Fruit fly (Drosophila melanogaster): ENCODE data around the gene CG34107.

CG34107 gene

DNA sequence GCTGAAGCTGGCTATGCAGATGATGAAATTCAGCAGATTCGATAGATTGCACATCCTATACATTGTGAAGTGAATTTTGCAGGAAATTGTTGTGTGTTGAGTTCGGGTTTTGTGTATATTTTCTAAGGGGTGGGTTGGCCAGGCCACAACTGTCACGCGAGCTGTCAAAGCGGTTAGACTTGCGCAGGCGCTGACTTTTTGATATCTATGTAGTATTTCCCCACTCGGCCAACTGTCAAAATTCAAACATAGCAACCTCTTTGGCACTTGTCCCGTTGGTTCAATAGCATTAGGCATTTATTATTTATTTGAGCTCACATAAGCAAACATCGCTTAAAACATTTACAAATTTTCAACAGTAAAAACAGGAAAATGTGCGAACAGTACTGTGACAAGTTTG, at the start of gene CG34107, which contains the start of gene CG12817:
TSS of gene CG34107 (plus strand) at position 316 of the 400 bp plus-strand sequence.
TSS of gene CG12817 (minus strand) at position 132 of the 400 bp plus-strand sequence.
- TF ChIP-seq EcR (GFP tag; optimal IDR thresholded peaks at IDR 0.05) (no peak), pan (optimal IDR thresholded peaks at IDR 0.05) (no peak), CG8478 (optimal IDR thresholded peaks at IDR 0.05) (no peak), Dll (optimal IDR thresholded peaks at IDR 0.05) (no peak), psq (optimal IDR thresholded peaks at IDR 0.05) (no peak), usp (GFP tag; optimal IDR thresholded peaks at IDR 0.05) (no peak)

DNA sequence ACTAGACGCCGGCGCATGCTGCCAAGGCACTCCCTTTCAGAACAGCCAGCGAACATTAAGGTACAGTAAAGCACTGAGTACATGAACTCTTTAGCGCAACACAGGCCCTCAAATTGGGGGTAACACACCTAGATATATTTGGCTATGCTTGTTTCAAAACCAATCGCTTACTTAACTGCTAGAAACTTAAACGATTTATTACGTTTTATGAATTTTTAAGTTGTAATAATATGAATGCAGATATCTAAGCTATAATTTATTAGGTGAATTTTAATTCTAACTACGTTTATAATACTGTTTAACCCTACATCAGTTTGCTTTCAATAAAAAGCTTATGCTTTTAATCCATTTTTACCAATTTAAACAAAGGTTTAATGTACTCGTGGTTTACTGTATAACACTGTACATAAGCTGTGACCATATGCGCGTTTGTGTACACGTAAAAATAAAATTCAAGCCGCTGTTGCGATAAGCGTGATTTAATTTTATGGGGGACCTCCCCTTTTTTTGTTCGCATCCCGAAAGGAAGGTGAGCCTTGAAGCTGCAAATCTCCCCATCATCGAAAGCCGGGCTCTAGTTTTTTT, 47.7 kb upstream of the CG34107 start:
- no peak for TF ChIP-seq CG8478 (optimal IDR thresholded peaks at IDR 0.05)

- no peak for TF ChIP-seq usp (GFP tag; optimal IDR thresholded peaks at IDR 0.05)
- TF ChIP-seq CG8478 (optimal IDR thresholded peaks at IDR 0.05) = no peak
- no peak for TF ChIP-seq EcR (GFP tag; optimal IDR thresholded peaks at IDR 0.05)
- TF ChIP-seq psq (optimal IDR thresholded peaks at IDR 0.05) = no peak
- no peak for TF ChIP-seq Dll (optimal IDR thresholded peaks at IDR 0.05)
Measured at dm6 chr3R:10185986-10186385, 38.7 kb upstream of the CG34107 start.

- TF ChIP-seq pan (optimal IDR thresholded peaks at IDR 0.05) (no peak), CG8478 (optimal IDR thresholded peaks at IDR 0.05) (no peak), usp (GFP tag; optimal IDR thresholded peaks at IDR 0.05) (no peak), Dll (optimal IDR thresholded peaks at IDR 0.05) (no peak), psq (optimal IDR thresholded peaks at IDR 0.05) (no peak), EcR (GFP tag; optimal IDR thresholded peaks at IDR 0.05) (no peak)
Measured at dm6 chr3R:10189520-10189919, 35.2 kb upstream of the CG34107 start, which contains the start of gene CG12814. CG12814 (minus strand) TSS chr3R:10189603.

DNA sequence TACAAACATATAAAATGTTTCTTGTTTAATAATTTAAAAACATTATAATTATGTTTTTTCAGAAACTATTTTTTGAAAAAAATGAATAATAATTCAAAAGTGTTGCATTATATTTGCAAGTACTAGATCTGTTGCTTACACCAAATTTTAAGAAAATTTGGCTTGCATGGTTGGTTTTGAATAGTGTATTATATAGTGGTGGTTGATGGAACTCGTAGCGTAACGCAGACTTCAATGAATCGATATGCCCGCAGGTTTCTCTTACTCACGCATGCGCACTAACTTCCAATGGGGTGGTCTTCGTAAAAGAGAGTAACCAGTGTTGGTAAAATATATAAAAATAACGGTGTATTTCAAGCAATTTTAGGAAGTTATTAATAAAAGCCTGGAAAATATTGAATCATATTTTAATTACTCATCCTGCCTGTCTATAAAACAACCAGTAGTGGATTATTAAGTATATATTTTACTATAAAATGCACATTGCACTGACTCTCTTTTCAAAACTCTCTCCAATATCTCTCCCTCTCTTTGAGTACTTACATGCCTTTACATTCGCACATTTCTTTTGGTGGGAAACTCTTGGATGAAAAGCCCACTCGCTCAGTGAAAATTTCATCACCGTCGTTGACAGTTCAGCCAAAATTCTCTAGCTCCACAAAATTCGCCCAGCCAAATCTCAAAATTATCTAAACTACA, 34.5 kb upstream of the CG34107 start, which contains the start of gene Syn:
TSS of gene Syn (plus strand) at position 606 of the 699 bp plus-strand sequence.
- no peak for TF ChIP-seq EcR (GFP tag; optimal IDR thresholded peaks at IDR 0.05)
- no peak for TF ChIP-seq usp (GFP tag; optimal IDR thresholded peaks at IDR 0.05)
- no peak for TF ChIP-seq Dll (optimal IDR thresholded peaks at IDR 0.05)
- no peak for TF ChIP-seq psq (optimal IDR thresholded peaks at IDR 0.05)
- TF ChIP-seq CG8478 (optimal IDR thresholded peaks at IDR 0.05) = no peak
- no peak for TF ChIP-seq pan (optimal IDR thresholded peaks at IDR 0.05)

dm6 chr3R:10203554-10203953, 21.2 kb upstream of the CG34107 start:
- no peak for TF ChIP-seq psq (optimal IDR thresholded peaks at IDR 0.05)
- TF ChIP-seq EcR (GFP tag; optimal IDR thresholded peaks at IDR 0.05) = no peak
- TF ChIP-seq CG8478 (optimal IDR thresholded peaks at IDR 0.05) = no peak
- no peak for TF ChIP-seq Dll (optimal IDR thresholded peaks at IDR 0.05)
- TF ChIP-seq usp (GFP tag; optimal IDR thresholded peaks at IDR 0.05) = no peak
- TF ChIP-seq pan (optimal IDR thresholded peaks at IDR 0.05) = no peak

DNA sequence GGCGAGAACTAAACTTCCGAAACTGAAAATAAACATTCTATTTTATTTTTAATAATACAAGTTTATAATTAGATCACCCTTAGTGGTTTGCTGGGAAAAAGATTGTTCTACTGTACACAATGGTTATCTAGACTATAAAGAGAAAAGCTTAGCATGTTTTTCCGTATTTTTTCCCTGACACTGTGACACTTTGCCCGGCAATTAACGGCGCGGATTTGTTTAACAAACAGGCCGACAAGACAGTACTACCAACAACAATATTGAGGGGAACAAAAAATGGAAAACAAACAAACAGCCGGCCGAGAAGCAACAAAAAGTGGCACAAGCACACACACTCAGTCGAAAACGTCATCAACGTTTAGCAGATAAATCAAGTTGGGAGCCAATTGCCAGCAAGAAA, 18.0 kb upstream of the CG34107 start:
- TF ChIP-seq psq (optimal IDR thresholded peaks at IDR 0.05) (no peak), Dll (optimal IDR thresholded peaks at IDR 0.05) (no peak)

DNA sequence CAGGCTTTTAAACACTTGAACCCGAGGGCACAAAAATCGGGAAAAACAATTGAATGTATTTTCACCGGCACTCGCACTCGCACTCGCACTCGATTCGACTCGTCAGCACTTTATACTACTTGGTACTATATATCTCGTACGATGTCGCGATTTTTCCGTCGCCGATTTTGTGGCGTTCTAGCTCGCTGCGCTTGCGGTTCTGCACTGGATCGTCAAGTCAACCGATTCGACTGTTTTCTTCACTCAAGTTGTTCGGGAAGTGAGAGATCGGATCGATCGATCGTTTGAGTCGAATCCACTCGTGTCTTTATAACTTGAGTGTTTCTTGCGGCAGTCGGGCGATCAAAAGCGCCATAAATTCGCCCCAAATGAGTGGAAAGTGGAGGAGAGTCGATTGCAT, 11.9 kb upstream of the CG34107 start, which contains the start of gene Timp:
TSS of gene Timp (minus strand) at position 209 of the 400 bp plus-strand sequence.
- TF ChIP-seq usp (GFP tag; optimal IDR thresholded peaks at IDR 0.05) (no peak), Dll (optimal IDR thresholded peaks at IDR 0.05) (no peak), psq (optimal IDR thresholded peaks at IDR 0.05) (no peak), CG8478 (optimal IDR thresholded peaks at IDR 0.05) (no peak), pan (optimal IDR thresholded peaks at IDR 0.05) (no peak), EcR (GFP tag; optimal IDR thresholded peaks at IDR 0.05) (no peak)

DNA sequence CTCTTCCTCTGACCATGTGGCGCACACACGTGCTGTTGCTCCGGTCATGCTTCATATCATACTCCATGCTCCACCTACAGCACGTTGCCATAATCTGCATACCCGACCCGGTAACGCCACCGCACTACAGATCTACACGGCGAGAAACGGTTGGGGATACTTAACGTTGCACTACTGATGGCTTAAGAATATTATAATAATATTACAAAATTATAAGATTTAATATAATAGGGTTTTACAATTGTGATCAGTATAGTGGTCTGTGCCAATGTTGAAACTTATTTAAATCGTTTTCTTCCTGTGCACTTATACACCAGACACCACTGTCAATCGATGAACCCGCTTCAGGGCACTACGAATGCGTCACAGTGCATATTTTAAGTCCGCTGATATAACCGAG, 11.3 kb upstream of the CG34107 start:
- no peak for TF ChIP-seq pan (optimal IDR thresholded peaks at IDR 0.05)
- no peak for TF ChIP-seq Dll (optimal IDR thresholded peaks at IDR 0.05)
- no peak for TF ChIP-seq psq (optimal IDR thresholded peaks at IDR 0.05)
- TF ChIP-seq EcR (GFP tag; optimal IDR thresholded peaks at IDR 0.05) = no peak
- TF ChIP-seq usp (GFP tag; optimal IDR thresholded peaks at IDR 0.05) = no peak
- TF ChIP-seq CG8478 (optimal IDR thresholded peaks at IDR 0.05) = no peak

DNA sequence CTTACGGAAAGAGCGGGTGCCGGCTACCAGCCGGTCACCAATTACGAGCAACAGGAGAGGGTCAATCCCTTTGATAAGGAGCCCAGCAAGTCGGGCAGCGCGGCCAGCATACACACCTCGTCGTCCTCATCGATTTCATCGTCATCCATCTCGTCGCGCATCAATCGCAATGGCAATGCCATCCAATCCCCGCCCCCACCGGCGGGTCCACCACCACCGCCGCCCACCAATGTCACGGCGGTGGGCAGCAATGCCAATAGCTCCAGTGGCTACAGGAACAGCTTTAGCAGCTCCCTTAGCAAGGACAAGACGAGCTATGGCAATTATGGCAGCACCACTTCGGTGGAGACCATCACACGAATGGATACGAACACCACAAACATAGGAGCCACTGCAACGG, 6.7 kb upstream of the CG34107 start:
- no peak for TF ChIP-seq CG8478 (optimal IDR thresholded peaks at IDR 0.05)
- no peak for TF ChIP-seq psq (optimal IDR thresholded peaks at IDR 0.05)
- TF ChIP-seq pan (optimal IDR thresholded peaks at IDR 0.05) = no peak
- TF ChIP-seq usp (GFP tag; optimal IDR thresholded peaks at IDR 0.05) = no peak
- TF ChIP-seq EcR (GFP tag; optimal IDR thresholded peaks at IDR 0.05) = no peak
- TF ChIP-seq Dll (optimal IDR thresholded peaks at IDR 0.05) = no peak

DNA sequence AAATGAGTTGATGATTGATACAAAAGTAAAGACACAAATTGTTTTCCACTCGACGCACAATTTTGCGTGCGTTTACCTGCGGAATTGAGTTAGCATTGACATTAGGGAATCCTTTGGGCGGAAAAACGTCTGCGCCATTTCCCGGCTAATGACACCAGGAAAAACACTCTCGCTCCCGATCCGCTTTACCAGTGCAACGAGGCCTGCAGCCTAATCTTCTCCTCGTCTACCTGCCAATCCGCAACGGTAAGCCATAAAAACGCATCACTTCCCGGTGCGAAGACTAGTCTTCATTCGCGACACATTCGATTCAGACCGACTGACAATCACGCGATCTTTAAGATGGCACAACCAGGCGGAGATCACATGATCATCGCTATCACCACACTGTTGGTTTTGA, 2.3 kb upstream of the CG34107 start, which contains the start of gene CG12420:
TSS of gene CG12420 (plus strand) at position 283 of the 400 bp plus-strand sequence.
- TF ChIP-seq EcR (GFP tag; optimal IDR thresholded peaks at IDR 0.05) = no peak
- TF ChIP-seq usp (GFP tag; optimal IDR thresholded peaks at IDR 0.05) = no peak
- TF ChIP-seq Dll (optimal IDR thresholded peaks at IDR 0.05) = no peak
- no peak for TF ChIP-seq CG8478 (optimal IDR thresholded peaks at IDR 0.05)
- TF ChIP-seq pan (optimal IDR thresholded peaks at IDR 0.05) = no peak
- TF ChIP-seq psq (optimal IDR thresholded peaks at IDR 0.05) = no peak

- TF ChIP-seq psq (optimal IDR thresholded peaks at IDR 0.05) (no peak), usp (GFP tag; optimal IDR thresholded peaks at IDR 0.05) (no peak), EcR (GFP tag; optimal IDR thresholded peaks at IDR 0.05) (no peak)
Measured at dm6 chr3R:10225390-10225789, 681 bp downstream of the CG34107 start, which contains the start of gene CG42795. CG42795 (plus strand) TSS chr3R:10225690.
